Worm (Caenorhabditis elegans) whole organism, L1 larva: ENCODE data around the gene sphr-1.

Source experiments
- lin-13 ChIP-seq: fragments of 150-350 bp; optimal IDR thresholded peaks from 2 replicates; lab custom pipeline; 2014; ENCODE audit warnings: missing biosample characterization, missing genetic modification reagents, missing genetic modification characterization
- nhr-76 ChIP-seq: sonication (generic microtip); optimal IDR thresholded peaks from 2 replicates; lab custom pipeline; 2017; ENCODE audit warnings: missing biosample characterization, missing genetic modification characterization

ce11 chrV:9191406-9191805 lies at the start of gene sphr-1:
- no peak for TF ChIP-seq nhr-76 (tag; lab: Kevin White, UChicago)
- no peak for TF ChIP-seq lin-13 (GFP tag; lab: Kevin White, UChicago)
